Worm (Caenorhabditis elegans) whole organism, L4/young adult: Measurements from ENCODE around the gene fbxa-176.

ENCODE experiments used
- W03F9.2 ChIP-seq: fragments of 150-350 bp; optimal IDR thresholded peaks from 2 replicates; lab custom pipeline; 2014; ENCODE audit warnings: missing biosample characterization, missing genetic modification characterization
- dao-5 ChIP-seq: sonication (generic microtip); optimal IDR thresholded peaks from 2 replicates; lab custom pipeline; 2016; ENCODE audit warnings: missing genotype, missing genetic modification characterization, moderate library complexity, missing compliant biosample characterization

DNA sequence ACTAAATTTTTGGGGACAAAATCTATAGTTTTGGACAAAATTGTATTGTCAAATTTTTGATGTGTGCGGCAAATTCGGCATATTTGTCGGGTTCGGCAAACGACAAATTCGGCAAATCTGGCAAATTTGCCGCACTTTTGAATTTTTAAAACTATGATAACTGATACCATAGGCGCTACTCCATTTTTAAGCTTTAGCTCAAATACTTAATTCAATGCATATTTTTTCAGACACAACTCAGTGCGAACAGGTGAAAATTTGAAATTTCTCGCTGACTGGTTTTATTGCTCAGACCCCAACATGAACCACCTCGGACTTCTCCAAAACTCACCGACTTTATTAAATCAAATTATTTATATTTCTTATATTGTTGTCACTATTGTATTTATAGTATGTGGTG is 9.2 kb upstream of the fbxa-176 start, which contains the start of gene srz-25:
- TF ChIP-seq dao-5 (tag; lab: Kevin White, UChicago) = no peak
- no peak for TF ChIP-seq W03F9.2
